Worm (Caenorhabditis elegans) whole organism, L2 larva: ENCODE data around the gene Y73C8C.4.

ENCODE experiments used
- R02D3.7 ChIP-seq: fragments of 150-350 bp; optimal IDR thresholded peaks from 2 replicates; lab custom pipeline; 2014; ENCODE audit warnings: missing biosample characterization, missing genetic modification characterization
- ZK546.5 ChIP-seq: sonication (generic microtip); optimal IDR thresholded peaks from 2 replicates; lab custom pipeline; 2017; ENCODE audit warnings: missing biosample characterization, missing genetic modification characterization
- alr-1 ChIP-seq: fragments of 150-350 bp; optimal IDR thresholded peaks from 2 replicates; lab custom pipeline; 2014; ENCODE audit warnings: missing biosample characterization, missing genetic modification characterization
- aly-2 ChIP-seq: fragments of 150-350 bp; optimal IDR thresholded peaks from 2 replicates; lab custom pipeline; 2014; ENCODE audit warnings: missing biosample characterization, missing genetic modification characterization
- ama-1 ChIP-seq: fragments of 150-350 bp; optimal IDR thresholded peaks from 2 replicates; lab custom pipeline; 2018; ENCODE audit warnings: inconsistent platforms
- egl-27 ChIP-seq: sonication (generic microtip); optimal IDR thresholded peaks from 3 replicates; lab custom pipeline; 2017; ENCODE audit warnings: missing biosample characterization, missing genetic modification reagents, missing genetic modification characterization
- elt-3 ChIP-seq: sonication (generic microtip); optimal IDR thresholded peaks from 2 replicates; lab custom pipeline; 2017; ENCODE audit warnings: missing biosample characterization, missing genetic modification characterization
- fos-1 ChIP-seq: fragments of 150-350 bp; optimal IDR thresholded peaks from 2 replicates; lab custom pipeline; 2014; ENCODE audit warnings: missing biosample characterization, missing genetic modification characterization
- lin-13 ChIP-seq: fragments of 150-350 bp; optimal IDR thresholded peaks from 2 replicates; lab custom pipeline; 2014; ENCODE audit warnings: missing biosample characterization, missing genetic modification reagents, missing genetic modification characterization
- nhr-23 ChIP-seq: fragments of 150-350 bp; optimal IDR thresholded peaks from 2 replicates; lab custom pipeline; 2014; ENCODE audit warnings: missing biosample characterization, missing genetic modification reagents, missing genetic modification characterization
- nhr-237 ChIP-seq: fragments of 150-350 bp; optimal IDR thresholded peaks from 2 replicates; lab custom pipeline; 2014; ENCODE audit warnings: missing biosample characterization, missing genetic modification characterization
- snpc-4 ChIP-seq: fragments of 150-350 bp; optimal IDR thresholded peaks from 2 replicates; lab custom pipeline; 2014; ENCODE audit warnings: missing biosample characterization, missing genetic modification characterization
- unc-39 ChIP-seq: fragments of 150-350 bp; optimal IDR thresholded peaks from 2 replicates; lab custom pipeline; 2014; ENCODE audit warnings: missing biosample characterization, missing genetic modification characterization
- unc-62 ChIP-seq: fragments of 150-350 bp; optimal IDR thresholded peaks from 2 replicates; lab custom pipeline; 2014; ENCODE audit warnings: missing biosample characterization, missing genetic modification reagents, missing genetic modification characterization

- TF ChIP-seq unc-39 (no peak), ama-1 (lab: Kevin White, UChicago) (no peak), fos-1 (tag; lab: Kevin White, UChicago) (no peak), egl-27 (tag; lab: Kevin White, UChicago) (no peak), nhr-237 (tag; lab: Kevin White, UChicago) (no peak), ZK546.5 (tag; lab: Kevin White, UChicago) (no peak), elt-3 (no peak), snpc-4 (tag; lab: Kevin White, UChicago) (no peak), lin-13 (GFP tag; lab: Kevin White, UChicago) (no peak), R02D3.7 (tag; lab: Kevin White, UChicago) (no peak), nhr-23 (no peak), unc-62 (GFP tag; lab: Kevin White, UChicago) (no peak), alr-1 (tag; lab: Kevin White, UChicago) (no peak), aly-2 (tag; lab: Kevin White, UChicago) (no peak)
Observed at ce11 chrV:3114973-3115372, 13.0 kb upstream of the Y73C8C.4 start, which contains the start of gene Y73C8C.3.
